Worm (Caenorhabditis elegans) whole organism, young adult: Measurements from ENCODE around the gene gldi-2.

Experiments
- B0019.2 ChIP-seq: fragments of 200-800 bp; sonication (Bioruptor generic); conservative IDR thresholded peaks from 2 replicates; pipeline ENCODE4 v1.3.6; 2022; ENCODE audit warnings: missing genetic modification reagents, missing genetic modification characterization, missing compliant biosample characterization
- C06A6.2 ChIP-seq: fragments of 200-800 bp; sonication (Bioruptor generic); conservative IDR thresholded peaks from 2 replicates; pipeline ENCODE4 v1.3.6; 2022; ENCODE audit warnings: missing genetic modification characterization, missing compliant biosample characterization
- D2030.7 ChIP-seq: fragments of 200-800 bp; sonication (Bioruptor generic); IDR thresholded peaks from 2 replicates; pipeline ENCODE4 v1.3.6; 2022; ENCODE audit warnings: missing genetic modification reagents, missing genetic modification characterization, missing compliant biosample characterization
- F23B12.7 ChIP-seq: sonication (generic microtip); optimal IDR thresholded peaks from 2 replicates; lab custom pipeline; 2017; ENCODE audit warnings: missing genetic modification characterization, mild to moderate bottlenecking, missing compliant biosample characterization, antibody characterized with exemption, moderate library complexity; ENCODE audit not compliant: insufficient read depth
- K12H6.12 ChIP-seq: fragments of 200-800 bp; sonication (Bioruptor generic); optimal IDR thresholded peaks from 2 replicates; lab custom pipeline; 2018; ENCODE audit warnings: mild to moderate bottlenecking, missing genetic modification characterization, missing compliant biosample characterization
- Y67H2A.10 ChIP-seq: fragments of 200-800 bp; sonication (Bioruptor generic); conservative IDR thresholded peaks from 2 replicates; pipeline ENCODE4 v1.3.6; 2022; ENCODE audit warnings: missing genetic modification reagents, missing genetic modification characterization, missing compliant biosample characterization
- ama-1 ChIP-seq, 3 experiments: fragments of 150-350 bp in 1 of 3; sonication (generic microtip) in 2 of 3; optimal IDR thresholded peaks; 2 replicates each; lab custom pipeline; 2014 to 2018; ENCODE audit warnings: missing biosample characterization in 2 of 3, missing genetic modification characterization in 2 of 3, missing genetic modification reagents in 2 of 3
- athp-1 ChIP-seq: sonication (generic microtip); optimal IDR thresholded peaks from 2 replicates; lab custom pipeline; 2017; ENCODE audit warnings: mild to moderate bottlenecking, missing genetic modification characterization, missing compliant biosample characterization
- attf-3 ChIP-seq: fragments of 200-800 bp; sonication (Bioruptor generic); conservative IDR thresholded peaks from 2 replicates; pipeline ENCODE4 v1.3.6; 2022; ENCODE audit warnings: missing genetic modification reagents, missing genetic modification characterization, missing compliant biosample characterization
- cebp-1 ChIP-seq, 2 experiments: fragments of 200-800 bp in 1 of 2; sonication (Bioruptor generic) in 1 of 2; sonication (generic microtip) in 1 of 2; IDR thresholded peaks in 1 of 2; optimal IDR thresholded peaks in 1 of 2; 2 replicates each; pipeline versions ENCODE4 v1.3.6 to Lab custom; 2017 to 2022; ENCODE audit warnings: missing compliant biosample characterization in 2 of 2, missing genetic modification characterization in 2 of 2, mild to moderate bottlenecking in 1 of 2, missing genetic modification reagents in 1 of 2, moderate library complexity in 1 of 2
- ceh-91 ChIP-seq: fragments of 200-800 bp; sonication (Bioruptor generic); IDR thresholded peaks from 2 replicates; pipeline ENCODE4 v1.3.6; 2022; ENCODE audit warnings: missing genetic modification reagents, missing genetic modification characterization, missing compliant biosample characterization
- efl-1 ChIP-seq: fragments of 150-350 bp; optimal IDR thresholded peaks from 2 replicates; lab custom pipeline; 2014; ENCODE audit warnings: missing biosample characterization, missing genetic modification reagents, missing genetic modification characterization
- egl-18 ChIP-seq: fragments of 200-800 bp; sonication (Bioruptor generic); IDR thresholded peaks from 2 replicates; pipeline ENCODE4 v1.3.6; 2022; ENCODE audit warnings: missing genetic modification reagents, missing genetic modification characterization, missing compliant biosample characterization
- egl-44 ChIP-seq: fragments of 200-800 bp; sonication (Bioruptor generic); IDR thresholded peaks from 2 replicates; pipeline ENCODE4 v1.3.6; 2022; ENCODE audit warnings: missing genetic modification reagents, missing genetic modification characterization, missing compliant biosample characterization
- egrh-3 ChIP-seq: fragments of 200-800 bp; sonication (Bioruptor generic); IDR thresholded peaks from 2 replicates; pipeline ENCODE4 v1.3.6; 2022; ENCODE audit warnings: missing genetic modification reagents, missing genetic modification characterization, missing compliant biosample characterization
- ets-4 ChIP-seq: fragments of 200-800 bp; sonication (Bioruptor generic); optimal IDR thresholded peaks from 2 replicates; lab custom pipeline; 2018; ENCODE audit warnings: mild to moderate bottlenecking, missing genetic modification characterization, missing compliant biosample characterization
- him-1 ChIP-seq: sonication (generic microtip); optimal IDR thresholded peaks from 2 replicates; lab custom pipeline; 2016; ENCODE audit warnings: missing genotype, missing genetic modification reagents, missing genetic modification characterization, missing compliant biosample characterization
- hlh-12 ChIP-seq: sonication (generic microtip); optimal IDR thresholded peaks from 2 replicates; lab custom pipeline; 2016; ENCODE audit warnings: missing genetic modification characterization, missing compliant biosample characterization
- hsf-1 ChIP-seq: fragments of 200-800 bp; sonication (Bioruptor generic); IDR thresholded peaks from 2 replicates; pipeline ENCODE4 v1.3.6; 2022; ENCODE audit warnings: missing genetic modification reagents, missing genetic modification characterization, missing compliant biosample characterization
- let-526 ChIP-seq: fragments of 200-800 bp; sonication (Bioruptor generic); IDR thresholded peaks from 2 replicates; pipeline ENCODE4 v1.3.6; 2022; ENCODE audit warnings: missing genetic modification reagents, missing genetic modification characterization, missing compliant biosample characterization
- lin-26 ChIP-seq: fragments of 200-800 bp; sonication (Bioruptor generic); IDR thresholded peaks from 2 replicates; pipeline ENCODE4 v1.3.6; 2022; ENCODE audit warnings: missing genetic modification reagents, missing genetic modification characterization, missing compliant biosample characterization
- lir-1 ChIP-seq: fragments of 200-800 bp; sonication (Bioruptor generic); conservative IDR thresholded peaks from 2 replicates; pipeline ENCODE4 v1.3.6; 2022; ENCODE audit warnings: missing genetic modification reagents, missing genetic modification characterization, missing compliant biosample characterization
- lsl-1 ChIP-seq: fragments of 200-800 bp; sonication (Bioruptor generic); optimal IDR thresholded peaks from 2 replicates; lab custom pipeline; 2018; ENCODE audit warnings: mild to moderate bottlenecking, missing genetic modification characterization, moderate library complexity, missing compliant biosample characterization
- lsy-27 ChIP-seq: sonication (generic microtip); optimal IDR thresholded peaks from 2 replicates; lab custom pipeline; 2017; ENCODE audit warnings: missing genetic modification characterization, mild to moderate bottlenecking, missing compliant biosample characterization, antibody characterized with exemption, missing genotype, borderline replicate concordance; ENCODE audit not compliant: insufficient read depth
- madf-3 ChIP-seq: fragments of 200-800 bp; sonication (Bioruptor generic); IDR thresholded peaks from 2 replicates; pipeline ENCODE4 v1.3.6; 2022; ENCODE audit warnings: missing genetic modification reagents, missing genetic modification characterization, missing compliant biosample characterization
- madf-6 ChIP-seq: fragments of 200-800 bp; sonication (Bioruptor generic); IDR thresholded peaks from 2 replicates; pipeline ENCODE4 v1.3.6; 2022; ENCODE audit warnings: missing genetic modification reagents, missing genetic modification characterization, missing compliant biosample characterization
- madf-8 ChIP-seq: fragments of 200-800 bp; sonication (Bioruptor generic); conservative IDR thresholded peaks from 2 replicates; pipeline ENCODE4 v1.3.6; 2022; ENCODE audit warnings: missing genetic modification reagents, missing genetic modification characterization, missing compliant biosample characterization
- mcd-1 ChIP-seq: fragments of 200-800 bp; sonication (Bioruptor generic); IDR thresholded peaks from 2 replicates; pipeline ENCODE4 v1.3.6; 2022; ENCODE audit warnings: missing genetic modification reagents, missing genetic modification characterization, missing compliant biosample characterization
- mel-28 ChIP-seq: sonication (generic microtip); optimal IDR thresholded peaks from 2 replicates; lab custom pipeline; 2016; ENCODE audit warnings: borderline replicate concordance, mild to moderate bottlenecking, missing genetic modification characterization, missing compliant biosample characterization
- nhr-179 ChIP-seq: sonication (generic microtip); optimal IDR thresholded peaks from 2 replicates; lab custom pipeline; 2016; ENCODE audit warnings: mild to moderate bottlenecking, missing genetic modification characterization, missing compliant biosample characterization
- nhr-80 ChIP-seq: sonication (generic microtip); optimal IDR thresholded peaks from 2 replicates; lab custom pipeline; 2016; ENCODE audit warnings: missing genetic modification characterization, missing compliant biosample characterization
- rcor-1 ChIP-seq: fragments of 200-800 bp; sonication (Bioruptor generic); IDR thresholded peaks from 2 replicates; pipeline ENCODE4 v1.3.6; 2022; ENCODE audit warnings: missing genetic modification reagents, missing genetic modification characterization, missing compliant biosample characterization
- repo-1 ChIP-seq: sonication (generic microtip); optimal IDR thresholded peaks from 2 replicates; lab custom pipeline; 2017; ENCODE audit warnings: mild to moderate bottlenecking, missing genetic modification characterization, missing compliant biosample characterization
- rpc-1 ChIP-seq, 2 experiments: fragments of 150-350 bp in 1 of 2; sonication (generic microtip) in 1 of 2; optimal IDR thresholded peaks; 2 replicates each; lab custom pipeline; 2014 to 2018; ENCODE audit warnings: missing biosample characterization in 1 of 2, missing genetic modification characterization in 1 of 2, missing genetic modification reagents in 1 of 2, missing genotype in 1 of 2
- snpc-1.1 ChIP-seq: sonication (generic microtip); optimal IDR thresholded peaks from 2 replicates; lab custom pipeline; 2017; ENCODE audit warnings: missing genetic modification characterization, mild to moderate bottlenecking, missing compliant biosample characterization, antibody characterized with exemption, moderate library complexity, missing genotype, missing genetic modification reagents; ENCODE audit not compliant: insufficient read depth
- snpc-1.3 ChIP-seq: sonication (generic microtip); optimal IDR thresholded peaks from 2 replicates; lab custom pipeline; 2017; ENCODE audit warnings: missing genetic modification characterization, mild to moderate bottlenecking, missing compliant biosample characterization, antibody characterized with exemption, moderate library complexity, missing genotype, missing genetic modification reagents; ENCODE audit not compliant: insufficient read depth
- snpc-3.4 ChIP-seq: sonication (generic microtip); optimal IDR thresholded peaks from 2 replicates; lab custom pipeline; 2017; ENCODE audit warnings: missing genetic modification characterization, mild to moderate bottlenecking, missing compliant biosample characterization, antibody characterized with exemption, moderate library complexity, missing genotype, missing genetic modification reagents
- zfh-2 ChIP-seq: fragments of 200-800 bp; sonication (Bioruptor generic); conservative IDR thresholded peaks from 2 replicates; pipeline ENCODE4 v1.3.6; 2022; ENCODE audit warnings: missing genetic modification reagents, missing genetic modification characterization, missing compliant biosample characterization
- zim-3 ChIP-seq: sonication (generic microtip); optimal IDR thresholded peaks from 2 replicates; lab custom pipeline; 2017; ENCODE audit warnings: mild to moderate bottlenecking, missing genetic modification characterization, moderate library complexity, missing compliant biosample characterization
- ztf-18 ChIP-seq: sonication (generic microtip); optimal IDR thresholded peaks from 2 replicates; lab custom pipeline; 2016; ENCODE audit warnings: missing genotype, mild to moderate bottlenecking, missing genetic modification characterization, missing compliant biosample characterization
- ztf-22 ChIP-seq: fragments of 200-800 bp; sonication (Bioruptor generic); optimal IDR thresholded peaks from 2 replicates; lab custom pipeline; 2018; ENCODE audit warnings: mild to moderate bottlenecking, missing genetic modification characterization, moderate library complexity, missing compliant biosample characterization
- ztf-25 ChIP-seq: fragments of 200-800 bp; sonication (Bioruptor generic); IDR thresholded peaks from 2 replicates; pipeline ENCODE4 v1.3.6; 2022; ENCODE audit warnings: missing genetic modification reagents, missing genetic modification characterization, missing compliant biosample characterization

gldi-2 gene

ce11 chrII:6779104-6779503 is 4.1 kb upstream of the gldi-2 start, which contains the start of gene T13C2.7:
T13C2.7 (plus strand) TSS chrII:6779404.
- TF ChIP-seq egl-18 (GFP tag; lab: Robert Waterston, UW) = no peak
- no peak for TF ChIP-seq snpc-1.1 (tag; lab: Kevin White, UChicago)
- no peak for TF ChIP-seq mel-28 (tag; lab: Kevin White, UChicago)
- TF ChIP-seq rpc-1 (optimal IDR thresholded peaks at IDR 0.05; lab: Kevin White, UChicago) = no peak
- TF ChIP-seq rpc-1 (tag; optimal IDR thresholded peaks at IDR 0.05; lab: Kevin White, UChicago) = no peak
- no peak for TF ChIP-seq ztf-22
- TF ChIP-seq snpc-3.4 = no peak
- TF ChIP-seq repo-1 (tag; lab: Kevin White, UChicago) = no peak

- TF ChIP-seq cebp-1 (GFP tag; IDR thresholded peaks at IDR 0.05; lab: Robert Waterston, UW) (no peak), cebp-1 (tag; optimal IDR thresholded peaks at IDR 0.05; lab: Kevin White, UChicago) (peak; percentile 9), hsf-1 (GFP tag; lab: Robert Waterston, UW) (peak; percentile 48; the same call in 1 of the 2 replicates), hlh-12 (tag; lab: Kevin White, UChicago) (no peak), zim-3 (tag; lab: Kevin White, UChicago) (no peak), nhr-80 (tag; lab: Kevin White, UChicago) (peak; percentile 44)
Measured at ce11 chrII:6781231-6781630, 2.0 kb upstream of the gldi-2 start.

ce11 chrII:6781983-6782382 is 1.2 kb upstream of the gldi-2 start:
- 0 out of 2 replicates have a peak, but pooled peaks have one; percentile 35 for TF ChIP-seq ceh-91 (GFP tag; lab: Robert Waterston, UW)
- TF ChIP-seq egrh-3 (GFP tag; lab: Robert Waterston, UW) = no peak
- TF ChIP-seq K12H6.12 (tag; lab: Kevin White, UChicago) = no peak
- no peak for TF ChIP-seq ztf-25
- TF ChIP-seq madf-8 (GFP tag; lab: Robert Waterston, UW) = peak; percentile 85
- TF ChIP-seq lir-1 (GFP tag; lab: Robert Waterston, UW) = no peak
- no peak for TF ChIP-seq ama-1 (optimal IDR thresholded peaks at IDR 0.05; lab: Kevin White, UChicago)
- TF ChIP-seq ama-1 (GFP tag; optimal IDR thresholded peaks at IDR 0.05; lab: Kevin White, UChicago) = no peak
- TF ChIP-seq rcor-1 = no peak
- peak; percentile 91 for TF ChIP-seq madf-6 (GFP tag; lab: Robert Waterston, UW)
- TF ChIP-seq efl-1 (GFP tag; lab: Kevin White, UChicago) = peak; percentile 48
- TF ChIP-seq him-1 (tag; lab: Kevin White, UChicago) = no peak
- no peak for TF ChIP-seq cebp-1 (GFP tag; IDR thresholded peaks at IDR 0.05; lab: Robert Waterston, UW)
- TF ChIP-seq cebp-1 (tag; optimal IDR thresholded peaks at IDR 0.05; lab: Kevin White, UChicago) = no peak
- no peak for TF ChIP-seq ets-4 (GFP tag; lab: Kevin White, UChicago)
- TF ChIP-seq zfh-2 (GFP tag; lab: Robert Waterston, UW) = no peak
- no peak for TF ChIP-seq Y67H2A.10 (GFP tag; lab: Robert Waterston, UW)
- peak; percentile 81 for TF ChIP-seq lsl-1 (GFP tag; lab: Kevin White, UChicago)
- no peak for TF ChIP-seq mcd-1 (GFP tag; lab: Robert Waterston, UW)
- no peak for TF ChIP-seq repo-1 (tag; lab: Kevin White, UChicago)
- TF ChIP-seq madf-3 (GFP tag; lab: Robert Waterston, UW) = no peak
- no peak for TF ChIP-seq lin-26 (GFP tag; lab: Robert Waterston, UW)
- no peak for TF ChIP-seq egl-44 (GFP tag; lab: Robert Waterston, UW)
- TF ChIP-seq nhr-80 (tag; lab: Kevin White, UChicago) = no peak
- no peak for TF ChIP-seq D2030.7
- TF ChIP-seq hsf-1 (GFP tag; lab: Robert Waterston, UW) = no peak
- no peak for TF ChIP-seq C06A6.2 (GFP tag; lab: Robert Waterston, UW)
- no peak for TF ChIP-seq egl-18 (GFP tag; lab: Robert Waterston, UW)
- no peak for TF ChIP-seq F23B12.7 (tag; lab: Kevin White, UChicago)
- no peak for TF ChIP-seq attf-3 (GFP tag; lab: Robert Waterston, UW)
- TF ChIP-seq lsy-27 (tag; lab: Kevin White, UChicago) = no peak
- no peak for TF ChIP-seq let-526 (GFP tag; lab: Robert Waterston, UW)
- no peak for TF ChIP-seq nhr-179 (tag; lab: Kevin White, UChicago)
- no peak for TF ChIP-seq B0019.2
- no peak for TF ChIP-seq ztf-18
- peak; percentile 37 for TF ChIP-seq snpc-1.3
- no peak for TF ChIP-seq athp-1 (tag; lab: Kevin White, UChicago)
